Fruit fly (Drosophila melanogaster) whole organism, embryonic: Measurements from ENCODE around the gene Wbp2.

ENCODE experiments used
- B-H2 ChIP-seq: fragments of 200-800 bp; sonication (Bioruptor generic); optimal IDR thresholded peaks from 2 replicates; lab custom pipeline; 2018; ENCODE audit warnings: missing biosample characterization, mild to moderate bottlenecking, missing genetic modification characterization
- Bgb ChIP-seq: fragments of 200-800 bp; sonication (Bioruptor generic); IDR thresholded peaks from 2 replicates; pipeline ENCODE4 v1.3.6; 2022; ENCODE audit warnings: missing biosample characterization, missing genetic modification characterization; ENCODE audit not compliant: partially characterized antibody
- Blimp-1 ChIP-seq: fragments of 200-800 bp; sonication (Bioruptor generic); optimal IDR thresholded peaks from 3 replicates; lab custom pipeline; 2018; ENCODE audit warnings: missing biosample characterization, missing genetic modification characterization, mild to moderate bottlenecking, moderate library complexity, missing genetic modification reagents
- CG10209 ChIP-seq: fragments of 200-800 bp; sonication (Bioruptor generic); optimal IDR thresholded peaks from 3 replicates; lab custom pipeline; 2017; ENCODE audit warnings: missing biosample characterization, mild to moderate bottlenecking, missing genetic modification characterization, missing genetic modification reagents
- CG11456 ChIP-seq: fragments of 200-800 bp; sonication (Bioruptor generic); IDR thresholded peaks from 3 replicates; pipeline ENCODE4 v1.3.6; 2022; ENCODE audit warnings: missing biosample characterization, missing genetic modification characterization
- CG11695 ChIP-seq: fragments of 200-800 bp; sonication (Bioruptor generic); IDR thresholded peaks from 3 replicates; pipeline ENCODE4 v1.3.6; 2022; ENCODE audit warnings: missing biosample characterization, missing genetic modification characterization
- CG12769 ChIP-seq: fragments of 200-800 bp; sonication (Bioruptor generic); optimal IDR thresholded peaks from 2 replicates; lab custom pipeline; 2019; ENCODE audit warnings: missing biosample characterization, mild to moderate bottlenecking, missing genetic modification characterization, moderate library complexity
- CG13287 ChIP-seq: fragments of 200-800 bp; sonication (Bioruptor generic); IDR thresholded peaks from 2 replicates; pipeline ENCODE4 v1.3.6; 2022; ENCODE audit warnings: missing biosample characterization, missing genetic modification characterization; ENCODE audit not compliant: partially characterized antibody
- CG16779 ChIP-seq: fragments of 200-800 bp; sonication (Bioruptor generic); IDR thresholded peaks from 2 replicates; pipeline ENCODE4 v1.3.6; 2022; ENCODE audit warnings: missing biosample characterization, missing genetic modification characterization
- CG16863 ChIP-seq: fragments of 200-800 bp; sonication (Bioruptor generic); optimal IDR thresholded peaks from 3 replicates; lab custom pipeline; 2016; ENCODE audit warnings: missing biosample characterization, missing genetic modification characterization
- CG17328 ChIP-seq: fragments of 200-800 bp; sonication (Bioruptor generic); IDR thresholded peaks from 2 replicates; pipeline ENCODE4 v1.3.6; 2022; ENCODE audit warnings: missing biosample characterization, missing genetic modification characterization
- CG17612 ChIP-seq: fragments of 200-800 bp; sonication (Bioruptor generic); IDR thresholded peaks from 2 replicates; pipeline ENCODE4 v1.3.6; 2022; ENCODE audit warnings: missing biosample characterization, missing genetic modification characterization
- CG2712 ChIP-seq: fragments of 200-800 bp; optimal IDR thresholded peaks from 3 replicates; lab custom pipeline; 2019; ENCODE audit warnings: missing biosample characterization, mild to moderate bottlenecking, missing genetic modification characterization, moderate library complexity
- CG30403 ChIP-seq: fragments of 200-800 bp; sonication (Bioruptor generic); optimal IDR thresholded peaks from 3 replicates; lab custom pipeline; 2016; ENCODE audit warnings: missing biosample characterization, missing genetic modification characterization
- CG4282 ChIP-seq: fragments of 200-800 bp; sonication (Bioruptor generic); optimal IDR thresholded peaks from 2 replicates; lab custom pipeline; 2016; ENCODE audit warnings: missing biosample characterization, missing genetic modification characterization
- CG4424 ChIP-seq: fragments of 200-800 bp; sonication (Bioruptor generic); optimal IDR thresholded peaks from 3 replicates; lab custom pipeline; 2016; ENCODE audit warnings: missing biosample characterization, missing genetic modification characterization
- CG4617 ChIP-seq: fragments of 200-800 bp; sonication (Bioruptor generic); optimal IDR thresholded peaks from 3 replicates; lab custom pipeline; 2016; ENCODE audit warnings: missing biosample characterization, missing genetic modification characterization, borderline replicate concordance
- CG5953 ChIP-seq: fragments of 200-800 bp; sonication (Bioruptor generic); IDR thresholded peaks from 2 replicates; pipeline ENCODE4 v1.3.6; 2022; ENCODE audit warnings: missing biosample characterization, missing genetic modification characterization
- CG7271 ChIP-seq: fragments of 200-800 bp; sonication (Bioruptor generic); optimal IDR thresholded peaks from 2 replicates; lab custom pipeline; 2018; ENCODE audit warnings: missing biosample characterization, mild to moderate bottlenecking, missing genetic modification characterization, moderate library complexity
- CG7745 ChIP-seq: fragments of 200-800 bp; sonication (Bioruptor generic); optimal IDR thresholded peaks from 2 replicates; lab custom pipeline; 2018; ENCODE audit warnings: missing biosample characterization, mild to moderate bottlenecking, missing genetic modification characterization, moderate library complexity
- CG9437 ChIP-seq: fragments of 200-800 bp; sonication (Bioruptor generic); optimal IDR thresholded peaks from 2 replicates; lab custom pipeline; 2018; ENCODE audit warnings: missing biosample characterization, mild to moderate bottlenecking, missing genetic modification characterization
- Camta ChIP-seq: fragments of 200-800 bp; sonication (Bioruptor generic); optimal IDR thresholded peaks from 2 replicates; lab custom pipeline; 2016; ENCODE audit warnings: missing biosample characterization, missing genetic modification characterization
- Dbx ChIP-seq: fragments of 200-800 bp; sonication (Bioruptor generic); IDR thresholded peaks from 3 replicates; pipeline ENCODE4 v1.3.6; 2022; ENCODE audit warnings: missing biosample characterization, missing genetic modification characterization
- Drgx ChIP-seq: fragments of 200-800 bp; sonication (Bioruptor generic); IDR thresholded peaks from 2 replicates; pipeline ENCODE4 v1.3.6; 2022; ENCODE audit warnings: missing biosample characterization, missing genetic modification characterization
- Hand ChIP-seq: fragments of 200-800 bp; sonication (Bioruptor generic); optimal IDR thresholded peaks from 2 replicates; lab custom pipeline; 2017; ENCODE audit warnings: mild to moderate bottlenecking, missing biosample characterization, missing genetic modification reagents, missing genetic modification characterization
- Lpt ChIP-seq: fragments of >200 bp; optimal IDR thresholded peaks from 2 replicates; lab custom pipeline; 2018; ENCODE audit warnings: missing biosample characterization, missing genetic modification characterization
- MTF-1 ChIP-seq: fragments of 200-800 bp; sonication (Bioruptor generic); optimal IDR thresholded peaks from 2 replicates; lab custom pipeline; 2018; ENCODE audit warnings: missing biosample characterization, mild to moderate bottlenecking, missing genetic modification characterization, borderline replicate concordance
- PHDP ChIP-seq: fragments of 200-800 bp; sonication (Bioruptor generic); optimal IDR thresholded peaks from 3 replicates; lab custom pipeline; 2018; ENCODE audit warnings: missing biosample characterization, mild to moderate bottlenecking, missing genetic modification characterization, moderate library complexity
- Pdp1 ChIP-seq, 2 experiments: fragments of 200-800 bp; sonication (Bioruptor generic); optimal IDR thresholded peaks; 3 replicates each; lab custom pipeline; 2016; ENCODE audit warnings: missing biosample characterization in 2 of 2, missing genetic modification characterization in 2 of 2, mild to moderate bottlenecking in 1 of 2, moderate library complexity in 1 of 2
- Rfx ChIP-seq: fragments of 200-800 bp; sonication (Bioruptor generic); IDR thresholded peaks from 2 replicates; pipeline ENCODE4 v1.3.6; 2022; ENCODE audit warnings: missing biosample characterization, missing genetic modification characterization
- Sox100B ChIP-seq: fragments of 200-800 bp; sonication (Bioruptor generic); optimal IDR thresholded peaks from 3 replicates; lab custom pipeline; 2018; ENCODE audit warnings: missing biosample characterization, mild to moderate bottlenecking, missing genetic modification characterization
- TFAM ChIP-seq: fragments of 200-800 bp; sonication (Bioruptor generic); optimal IDR thresholded peaks from 2 replicates; lab custom pipeline; 2017; ENCODE audit warnings: missing biosample characterization, missing genetic modification characterization, inconsistent platforms
- abd-A ChIP-seq: fragments of 200-800 bp; sonication (Bioruptor generic); optimal IDR thresholded peaks from 3 replicates; lab custom pipeline; 2019; ENCODE audit warnings: missing biosample characterization, mild to moderate bottlenecking, missing genetic modification characterization, moderate library complexity
- cato ChIP-seq: fragments of 200-800 bp; sonication (Bioruptor generic); optimal IDR thresholded peaks from 2 replicates; lab custom pipeline; 2016; ENCODE audit warnings: missing biosample characterization, missing genetic modification characterization, borderline replicate concordance
- chinmo ChIP-seq: fragments of 200-800 bp; sonication (Bioruptor generic); IDR thresholded peaks from 4 replicates; pipeline ENCODE4 v1.3.6; 2022; ENCODE audit warnings: missing biosample characterization, missing genetic modification characterization; ENCODE audit not compliant: partially characterized antibody
- crc ChIP-seq: fragments of 200-800 bp; sonication (Bioruptor generic); optimal IDR thresholded peaks from 2 replicates; lab custom pipeline; 2016; ENCODE audit warnings: missing biosample characterization, missing genetic modification characterization
- dan ChIP-seq: fragments of 200-800 bp; sonication (Bioruptor generic); IDR thresholded peaks from 2 replicates; pipeline ENCODE4 v1.3.6; 2022; ENCODE audit warnings: missing biosample characterization, missing genetic modification characterization
- danr ChIP-seq: fragments of 200-800 bp; sonication (Bioruptor generic); IDR thresholded peaks from 2 replicates; pipeline ENCODE4 v1.3.6; 2022; ENCODE audit warnings: missing biosample characterization, missing genetic modification characterization
- dati ChIP-seq: fragments of 200-800 bp; sonication (Bioruptor generic); IDR thresholded peaks from 2 replicates; pipeline ENCODE4 v1.3.6; 2022; ENCODE audit warnings: missing biosample characterization, missing genetic modification characterization
- fd96Cb ChIP-seq: fragments of 200-800 bp; sonication (Bioruptor generic); optimal IDR thresholded peaks from 2 replicates; lab custom pipeline; 2018; ENCODE audit warnings: missing biosample characterization, mild to moderate bottlenecking, missing genetic modification characterization, moderate library complexity
- hbn ChIP-seq: fragments of 200-800 bp; sonication (Bioruptor generic); IDR thresholded peaks from 2 replicates; pipeline ENCODE4 v1.3.6; 2022; ENCODE audit warnings: missing biosample characterization, missing genetic modification characterization; ENCODE audit not compliant: partially characterized antibody
- inv ChIP-seq: fragments of 200-800 bp; sonication (Bioruptor generic); IDR thresholded peaks from 2 replicates; pipeline ENCODE4 v1.3.6; 2022; ENCODE audit warnings: missing biosample characterization, missing genetic modification characterization; ENCODE audit not compliant: partially characterized antibody
- kni ChIP-seq: fragments of 200-800 bp; sonication (Bioruptor generic); optimal IDR thresholded peaks from 3 replicates; lab custom pipeline; 2017; ENCODE audit warnings: mild to moderate bottlenecking, missing biosample characterization, missing genetic modification reagents, missing genetic modification characterization
- lola ChIP-seq, 3 experiments: fragments of >200 bp in 2 of 3; fragments of 200-800 bp in 1 of 3; sonication (Bioruptor generic) in 1 of 3; optimal IDR thresholded peaks; 2 replicates each; lab custom pipeline; 2017 to 2019; ENCODE audit warnings: missing biosample characterization in 3 of 3, missing genetic modification characterization in 3 of 3, mild to moderate bottlenecking in 1 of 3, moderate library complexity in 1 of 3
- mirr ChIP-seq: fragments of 200-800 bp; sonication (Bioruptor generic); optimal IDR thresholded peaks from 3 replicates; lab custom pipeline; 2018; ENCODE audit warnings: missing biosample characterization, mild to moderate bottlenecking, missing genetic modification characterization
- sens ChIP-seq: fragments of 200-800 bp; sonication (Bioruptor generic); peaks from one replicate; lab custom pipeline; 2016; ENCODE audit warnings: missing biosample characterization, missing genetic modification characterization
- ttk ChIP-seq: fragments of 200-800 bp; sonication (Bioruptor generic); IDR thresholded peaks from 2 replicates; pipeline ENCODE4 v2.1.2; 2022; ENCODE audit warnings: missing biosample characterization, missing genetic modification characterization

Wbp2 gene

DNA sequence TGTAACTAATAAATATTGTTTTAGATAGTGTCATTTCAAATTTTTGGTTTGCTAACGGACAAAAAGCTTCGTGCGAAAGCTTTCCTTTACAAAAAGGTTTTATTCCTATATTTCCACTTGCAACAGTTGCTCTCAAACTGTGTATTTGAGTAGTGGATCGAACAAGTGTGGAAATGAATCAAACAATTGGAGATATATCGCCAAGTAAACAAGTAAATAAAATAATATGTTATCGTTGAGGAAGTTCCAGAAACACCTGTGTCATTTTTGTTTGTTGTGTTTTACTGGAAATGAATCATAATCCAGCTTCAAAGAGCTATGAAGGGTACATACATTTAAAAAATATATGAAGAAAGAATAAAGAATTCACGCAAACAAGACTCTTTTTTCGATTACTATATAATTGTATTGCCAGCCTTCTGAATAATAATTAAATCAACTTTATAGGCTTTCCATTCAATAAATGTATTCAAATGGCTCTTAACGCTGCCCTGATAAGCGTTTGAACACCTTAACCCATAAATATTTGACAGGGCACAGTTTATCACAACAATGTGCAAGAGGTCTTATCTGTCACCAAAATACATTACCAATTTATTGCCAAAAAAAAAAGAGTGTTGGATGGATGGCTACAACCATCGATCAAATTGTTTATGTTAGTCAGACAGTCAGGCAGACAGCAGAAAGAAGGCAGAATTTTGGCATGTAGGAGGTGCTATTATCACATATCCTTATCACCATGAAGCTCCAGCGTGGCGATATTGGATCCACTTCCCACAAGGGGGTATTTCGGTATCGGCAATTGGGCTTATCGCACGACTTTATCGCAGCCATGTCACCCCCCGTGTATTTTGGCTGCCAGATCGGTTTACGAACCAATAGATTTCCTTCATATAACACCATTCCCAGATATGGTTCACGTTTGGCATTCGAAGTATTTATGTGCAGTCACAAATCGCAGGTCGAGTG is 14.2 kb upstream of the Wbp2 start (continued):
- TF ChIP-seq inv (GFP tag; lab: Robert Waterston, UW) (no peak), TFAM (no peak), CG5953 (GFP tag; lab: Robert Waterston, UW) (no peak), Sox100B (GFP tag; lab: Kevin White, UChicago) (no peak), Rfx (GFP tag; lab: Robert Waterston, UW) (no peak; the same call in 1 of the 2 replicates), fd96Cb (tag; lab: Kevin White, UChicago) (no peak), Blimp-1 (GFP tag; lab: Kevin White, UChicago) (no peak), CG12769 (tag; lab: Kevin White, UChicago) (no peak), danr (GFP tag; lab: Robert Waterston, UW) (no peak), CG30403 (GFP tag; lab: Kevin White, UChicago) (no peak), dati (GFP tag; lab: Robert Waterston, UW) (no peak), CG13287 (no peak), CG2712 (no peak), Bgb (GFP tag; lab: Robert Waterston, UW) (peak; percentile 23; the same call in 1 of the 2 replicates), abd-A (tag; lab: Kevin White, UChicago) (no peak), B-H2 (GFP tag; lab: Kevin White, UChicago) (no peak), ttk (no peak), CG7745 (tag; lab: Kevin White, UChicago) (no peak), hbn (GFP tag; lab: Robert Waterston, UW) (no peak), Dbx (GFP tag; lab: Robert Waterston, UW) (no peak), sens (GFP tag; lab: Kevin White, UChicago) (peak; percentile 50), kni (GFP tag; lab: Kevin White, UChicago) (no peak), CG11456 (GFP tag; lab: Robert Waterston, UW) (no peak), dan (no peak), CG17612 (GFP tag; lab: Robert Waterston, UW) (no peak), CG4424 (GFP tag; lab: Kevin White, UChicago) (no peak), mirr (peak; percentile 50), PHDP (peak; percentile 47), lola (GFP tag; optimal IDR thresholded peaks at IDR 0.05; lab: Kevin White, UChicago) (no peak), Lpt (GFP tag; lab: Kevin White, UChicago) (no peak), CG9437 (GFP tag; lab: Kevin White, UChicago) (no peak), cato (GFP tag; lab: Kevin White, UChicago) (no peak), Pdp1 (GFP tag; optimal IDR thresholded peaks at IDR 0.05; lab: Kevin White, UChicago) (no peak), crc (no peak), CG16779 (GFP tag; lab: Robert Waterston, UW) (no peak), Hand (GFP tag; lab: Kevin White, UChicago) (no peak), CG16863 (GFP tag; lab: Kevin White, UChicago) (no peak), CG4282 (GFP tag; lab: Kevin White, UChicago) (no peak), CG4617 (GFP tag; lab: Kevin White, UChicago) (no peak), MTF-1 (GFP tag; lab: Kevin White, UChicago) (peak; percentile 31), CG17328 (no peak), CG7271 (no peak), Camta (GFP tag; lab: Kevin White, UChicago) (no peak), Drgx (GFP tag; lab: Robert Waterston, UW) (no peak), CG11695 (GFP tag; lab: Robert Waterston, UW) (no peak), chinmo (GFP tag; lab: Robert Waterston, UW) (0 out of 4 replicates have a peak, but pooled peaks have one; percentile 27), CG10209 (GFP tag; lab: Kevin White, UChicago) (peak; percentile 7)
